Worm (Caenorhabditis elegans) whole organism, L4 larva: ENCODE measurements around the gene H41C03.1.

Experiments used
- F26F4.8 ChIP-seq: fragments of 200-800 bp; sonication (Bioruptor generic); conservative IDR thresholded peaks from 2 replicates; pipeline ENCODE4 v1.3.6; 2022; ENCODE audit warnings: missing genetic modification characterization, missing compliant biosample characterization
- F44E2.7 ChIP-seq: fragments of 200-800 bp; sonication (Bioruptor generic); IDR thresholded peaks from 2 replicates; pipeline ENCODE4 v2.1.2; 2022; ENCODE audit warnings: missing genetic modification characterization, missing compliant biosample characterization
- aha-1 ChIP-seq: fragments of 150-350 bp; peaks from one replicate; lab custom pipeline; 2014; ENCODE audit warnings: missing biosample characterization, missing genetic modification characterization
- arid-1 ChIP-seq: fragments of 200-800 bp; sonication (Bioruptor generic); conservative IDR thresholded peaks from 2 replicates; pipeline ENCODE4 v1.3.6; 2022; ENCODE audit warnings: missing genetic modification reagents, missing genetic modification characterization, missing compliant biosample characterization
- ceh-82 ChIP-seq: sonication (generic microtip); optimal IDR thresholded peaks from 2 replicates; lab custom pipeline; 2017; ENCODE audit warnings: missing biosample characterization, missing genetic modification characterization
- cey-2 ChIP-seq: sonication (generic microtip); optimal IDR thresholded peaks from 3 replicates; lab custom pipeline; 2017; ENCODE audit warnings: missing genetic modification characterization, mild to moderate bottlenecking, missing compliant biosample characterization, antibody characterized with exemption, borderline replicate concordance; ENCODE audit not compliant: insufficient read depth
- ctbp-1 ChIP-seq: fragments of 200-800 bp; sonication (Bioruptor generic); IDR thresholded peaks from 2 replicates; pipeline ENCODE4 v1.3.6; 2022; ENCODE audit warnings: missing genetic modification reagents, missing genetic modification characterization, missing compliant biosample characterization
- daf-16 ChIP-seq, 3 experiments: sonication (generic microtip); optimal IDR thresholded peaks; 2 replicates each; lab custom pipeline; 2016 to 2017; ENCODE audit warnings: missing genetic modification characterization in 3 of 3, missing genetic modification reagents in 3 of 3, mild to moderate bottlenecking in 2 of 3, missing compliant biosample characterization in 2 of 3, missing biosample characterization in 1 of 3, moderate library complexity in 1 of 3
- daf-19 ChIP-seq: fragments of 200-800 bp; sonication (Bioruptor generic); conservative IDR thresholded peaks from 2 replicates; pipeline ENCODE4 v1.3.6; 2022; ENCODE audit warnings: missing genetic modification characterization, missing compliant biosample characterization
- dmd-6 ChIP-seq: fragments of 200-800 bp; sonication (Bioruptor generic); IDR thresholded peaks from 2 replicates; pipeline ENCODE4 v1.3.6; 2022; ENCODE audit warnings: missing genetic modification reagents, missing genetic modification characterization, missing compliant biosample characterization
- dmd-8 ChIP-seq: fragments of 200-800 bp; sonication (Bioruptor generic); IDR thresholded peaks from 2 replicates; pipeline ENCODE4 v1.3.6; 2022; ENCODE audit warnings: missing genetic modification characterization, missing compliant biosample characterization
- dve-1 ChIP-seq: sonication (generic microtip); optimal IDR thresholded peaks from 2 replicates; lab custom pipeline; 2017; ENCODE audit warnings: antibody characterized with exemption, mild to moderate bottlenecking, missing genetic modification characterization, missing compliant biosample characterization; ENCODE audit not compliant: insufficient read depth
- egl-43 ChIP-seq: fragments of 200-800 bp; sonication (Bioruptor generic); IDR thresholded peaks from 2 replicates; pipeline ENCODE4 v1.3.6; 2022; ENCODE audit warnings: missing genetic modification reagents, missing genetic modification characterization, missing compliant biosample characterization
- fkh-10 ChIP-seq: fragments of 150-350 bp; optimal IDR thresholded peaks from 2 replicates; lab custom pipeline; 2014; ENCODE audit warnings: missing biosample characterization, missing genetic modification reagents, missing genetic modification characterization
- gei-8 ChIP-seq: fragments of 200-800 bp; sonication (Bioruptor generic); optimal IDR thresholded peaks from 2 replicates; lab custom pipeline; 2018; ENCODE audit warnings: mild to moderate bottlenecking, missing genetic modification characterization, missing compliant biosample characterization
- hlh-11 ChIP-seq: fragments of 200-800 bp; sonication (Bioruptor generic); optimal IDR thresholded peaks from 2 replicates; lab custom pipeline; 2018; ENCODE audit warnings: mild to moderate bottlenecking, missing genetic modification characterization, missing compliant biosample characterization
- lin-15B ChIP-seq: fragments of 150-350 bp; sonication (generic microtip); optimal IDR thresholded peaks from 3 replicates; lab custom pipeline; 2014; ENCODE audit warnings: missing biosample characterization, missing genetic modification characterization
- lsy-2 ChIP-seq, 2 experiments: fragments of 150-350 bp in 1 of 2; sonication (generic microtip) in 1 of 2; optimal IDR thresholded peaks; 2 replicates each; lab custom pipeline; 2014 to 2017; ENCODE audit warnings: missing biosample characterization in 2 of 2, missing genetic modification characterization in 2 of 2
- madf-5 ChIP-seq, 2 experiments: fragments of 200-800 bp; sonication (Bioruptor generic); IDR thresholded peaks; 2 replicates each; pipeline ENCODE4 v1.3.6; 2022; ENCODE audit warnings: missing compliant biosample characterization in 2 of 2, missing genetic modification characterization in 2 of 2
- mdl-1 ChIP-seq, 2 experiments: fragments of 150-350 bp in 1 of 2; sonication (generic microtip) in 1 of 2; optimal IDR thresholded peaks; 2 replicates each; lab custom pipeline; 2014 to 2017; ENCODE audit warnings: missing biosample characterization in 2 of 2, missing genetic modification characterization in 2 of 2
- mep-1 ChIP-seq: fragments of 150-350 bp; sonication (generic microtip); optimal IDR thresholded peaks from 3 replicates; lab custom pipeline; 2014; ENCODE audit warnings: missing biosample characterization, missing genetic modification characterization
- mes-2 ChIP-seq: sonication (generic microtip); optimal IDR thresholded peaks from 2 replicates; lab custom pipeline; 2016; ENCODE audit warnings: missing genotype, mild to moderate bottlenecking, missing genetic modification characterization, missing compliant biosample characterization; ENCODE audit not compliant: poor library complexity, severe bottlenecking
- mxl-3 ChIP-seq: fragments of 200-800 bp; sonication (Bioruptor generic); optimal IDR thresholded peaks from 2 replicates; lab custom pipeline; 2018; ENCODE audit warnings: mild to moderate bottlenecking, missing genetic modification characterization, missing compliant biosample characterization
- nhr-102 ChIP-seq: sonication (generic microtip); optimal IDR thresholded peaks from 2 replicates; lab custom pipeline; 2016; ENCODE audit warnings: mild to moderate bottlenecking, missing genetic modification characterization, moderate library complexity, missing compliant biosample characterization
- nhr-111 ChIP-seq: fragments of 200-800 bp; sonication (Bioruptor generic); optimal IDR thresholded peaks from 2 replicates; lab custom pipeline; 2018; ENCODE audit warnings: mild to moderate bottlenecking, missing genetic modification characterization, missing compliant biosample characterization
- nhr-28 ChIP-seq: fragments of 150-350 bp; optimal IDR thresholded peaks from 2 replicates; lab custom pipeline; 2014; ENCODE audit warnings: missing biosample characterization, missing genetic modification characterization
- nhr-6 ChIP-seq: fragments of 150-350 bp; optimal IDR thresholded peaks from 2 replicates; lab custom pipeline; 2014; ENCODE audit warnings: missing biosample characterization, missing genetic modification characterization
- nhr-77 ChIP-seq: fragments of 150-350 bp; optimal IDR thresholded peaks from 2 replicates; lab custom pipeline; 2014; ENCODE audit warnings: missing biosample characterization, missing genetic modification characterization
- sdz-12 ChIP-seq: fragments of 200-800 bp; sonication (Bioruptor generic); optimal IDR thresholded peaks from 2 replicates; lab custom pipeline; 2018; ENCODE audit warnings: mild to moderate bottlenecking, missing genetic modification characterization, missing compliant biosample characterization
- set-16 ChIP-seq: fragments of 200-800 bp; sonication (Bioruptor generic); IDR thresholded peaks from 2 replicates; pipeline ENCODE4 v1.3.6; 2022; ENCODE audit warnings: missing genetic modification reagents, missing genetic modification characterization, missing compliant biosample characterization
- snpc-1.2 ChIP-seq: fragments of 200-800 bp; sonication (Bioruptor generic); IDR thresholded peaks from 2 replicates; pipeline ENCODE4 v1.3.6; 2022; ENCODE audit warnings: missing genetic modification reagents, missing genetic modification characterization, missing compliant biosample characterization
- tag-97 ChIP-seq: fragments of 200-800 bp; sonication (Bioruptor generic); IDR thresholded peaks from 2 replicates; pipeline ENCODE4 v1.3.6; 2022; ENCODE audit warnings: missing genetic modification characterization, missing compliant biosample characterization
- unc-39 ChIP-seq: sonication (generic microtip); optimal IDR thresholded peaks from 2 replicates; lab custom pipeline; 2017; ENCODE audit warnings: missing biosample characterization, missing genetic modification characterization
- unc-62 ChIP-seq, 3 experiments: fragments of 150-350 bp in 1 of 3; sonication (generic microtip); optimal IDR thresholded peaks in 2 of 3; peaks in 1 of 3; 1 replicate in 1 of 3; 2 replicates in 2 of 3; lab custom pipeline; 2014 to 2017; ENCODE audit warnings: missing biosample characterization in 3 of 3, missing genetic modification characterization in 3 of 3, missing genetic modification reagents in 3 of 3, missing genotype in 1 of 3
- zfp-3 ChIP-seq: fragments of 200-800 bp; sonication (Bioruptor generic); conservative IDR thresholded peaks from 2 replicates; pipeline ENCODE4 v1.3.6; 2022; ENCODE audit warnings: missing genetic modification reagents, missing genetic modification characterization, missing compliant biosample characterization
- zip-11 ChIP-seq: fragments of 200-800 bp; sonication (Bioruptor generic); IDR thresholded peaks from 2 replicates; pipeline ENCODE4 v1.3.6; 2022; ENCODE audit warnings: missing genetic modification characterization, missing compliant biosample characterization
- ztf-7 ChIP-seq: fragments of 150-350 bp; optimal IDR thresholded peaks from 2 replicates; lab custom pipeline; 2014; ENCODE audit warnings: missing biosample characterization, missing genetic modification characterization

The H41C03.1 gene

DNA sequence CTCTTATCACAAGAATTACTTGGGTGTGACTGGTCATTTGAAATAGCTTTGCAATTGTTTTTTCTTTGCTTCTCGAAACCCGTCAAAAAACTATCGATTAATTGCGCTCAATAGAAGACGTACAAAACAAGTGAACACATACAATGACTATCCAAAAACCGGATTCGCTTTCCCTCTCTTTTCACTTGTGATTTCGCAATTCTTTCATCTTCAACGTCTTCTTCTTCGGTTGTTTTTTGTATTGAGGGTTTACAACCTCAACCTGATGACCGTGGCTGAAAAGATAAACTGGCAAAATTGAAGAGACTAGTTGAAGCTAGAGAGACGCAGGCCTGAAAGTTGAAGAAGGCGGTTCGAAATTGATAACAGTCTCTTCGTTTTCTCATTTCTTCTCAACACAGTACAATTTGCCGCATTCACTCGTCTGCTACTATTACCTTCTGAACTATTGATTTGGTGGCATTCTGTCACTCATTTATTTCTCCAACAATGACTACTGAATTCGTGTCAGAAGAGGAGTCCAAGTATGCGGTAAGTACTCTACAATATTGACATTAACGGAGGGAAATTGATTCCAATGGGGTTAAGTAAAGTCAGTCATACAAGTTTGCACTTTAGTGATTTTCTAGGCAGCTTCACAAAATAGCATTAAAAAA, 31.9 kb downstream of the H41C03.1 start (continued):
- no peak for TF ChIP-seq ceh-82 (tag; lab: Kevin White, UChicago)
- TF ChIP-seq dve-1 (tag; lab: Kevin White, UChicago): peak; percentile 71
- peak; percentile 30 for TF ChIP-seq mes-2 (tag; lab: Kevin White, UChicago)
- peak; percentile 36; the same call in 1 of the 2 replicates for TF ChIP-seq dmd-6 (GFP tag; lab: Robert Waterston, UW)
- peak; percentile 81 for TF ChIP-seq nhr-28 (tag; lab: Kevin White, UChicago)
- no peak for TF ChIP-seq daf-16 (GFP tag; optimal IDR thresholded peaks at IDR 0.05; lab: Kevin White, UChicago)
- TF ChIP-seq daf-16 (tag; optimal IDR thresholded peaks at IDR 0.05; lab: Kevin White, UChicago): peak; percentile 36
- peak; percentile 21 to 32 for TF ChIP-seq lsy-2 (tag; optimal IDR thresholded peaks at IDR 0.05; lab: Kevin White, UChicago)
- TF ChIP-seq mdl-1 (tag; optimal IDR thresholded peaks at IDR 0.05; lab: Kevin White, UChicago): peak in 1 of 2 experiments; percentile 25
- no peak for TF ChIP-seq ztf-7 (tag; lab: Kevin White, UChicago)
- peak; percentile 48 for TF ChIP-seq mxl-3 (GFP tag; lab: Kevin White, UChicago)
- peak; percentile 66 for TF ChIP-seq cey-2 (tag; lab: Kevin White, UChicago)
- TF ChIP-seq nhr-102 (tag; lab: Kevin White, UChicago): peak; percentile 4
- peak; percentile 52 for TF ChIP-seq nhr-6 (tag; lab: Kevin White, UChicago)
- TF ChIP-seq nhr-111 (GFP tag; lab: Kevin White, UChicago): no peak
- peak; percentile 70 for TF ChIP-seq aha-1
- TF ChIP-seq nhr-77 (tag; lab: Kevin White, UChicago): peak; percentile 10

DNA sequence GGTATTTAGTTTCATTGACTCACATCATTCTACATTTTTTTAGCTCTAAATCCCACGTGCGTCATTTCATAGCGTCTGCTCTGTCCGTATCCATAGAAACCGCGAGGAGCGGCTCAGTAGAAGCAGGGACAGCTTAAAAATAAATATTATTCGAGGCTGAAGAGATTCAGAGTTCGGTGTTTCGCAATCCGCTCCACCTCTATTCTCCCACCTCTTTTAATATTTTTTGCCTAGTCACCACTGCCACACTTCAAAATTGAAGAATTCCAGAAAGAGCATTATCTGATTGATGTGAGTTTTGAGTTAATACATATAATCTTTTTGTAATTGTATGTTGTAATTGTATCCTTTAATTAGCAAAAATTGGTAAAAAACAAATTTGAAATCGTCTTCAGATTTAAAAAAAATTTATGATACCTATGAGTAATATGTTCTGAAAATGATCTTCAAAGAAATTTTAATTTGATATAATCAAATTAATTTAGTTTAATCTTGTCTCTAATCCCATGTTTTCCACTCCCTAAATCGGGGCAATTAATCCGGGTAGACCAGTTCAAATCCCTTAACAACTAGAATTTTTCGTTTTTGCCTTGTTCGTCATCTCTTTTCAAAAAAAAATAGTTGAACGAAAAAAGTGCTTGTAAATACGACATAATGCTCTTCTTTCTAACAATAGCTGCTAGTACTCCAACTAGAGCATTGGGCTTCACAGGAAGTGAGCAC, 35.4 kb downstream of the H41C03.1 start:
- TF ChIP-seq mep-1 (tag; lab: Kevin White, UChicago): no peak
- TF ChIP-seq egl-43 (GFP tag; lab: Robert Waterston, UW): 0 out of 2 replicates have a peak, but pooled peaks have one; percentile 24
- no peak for TF ChIP-seq hlh-11 (tag; lab: Kevin White, UChicago)
- TF ChIP-seq tag-97 (GFP tag; lab: Robert Waterston, UW): no peak
- no peak for TF ChIP-seq set-16 (GFP tag; lab: Robert Waterston, UW)

DNA sequence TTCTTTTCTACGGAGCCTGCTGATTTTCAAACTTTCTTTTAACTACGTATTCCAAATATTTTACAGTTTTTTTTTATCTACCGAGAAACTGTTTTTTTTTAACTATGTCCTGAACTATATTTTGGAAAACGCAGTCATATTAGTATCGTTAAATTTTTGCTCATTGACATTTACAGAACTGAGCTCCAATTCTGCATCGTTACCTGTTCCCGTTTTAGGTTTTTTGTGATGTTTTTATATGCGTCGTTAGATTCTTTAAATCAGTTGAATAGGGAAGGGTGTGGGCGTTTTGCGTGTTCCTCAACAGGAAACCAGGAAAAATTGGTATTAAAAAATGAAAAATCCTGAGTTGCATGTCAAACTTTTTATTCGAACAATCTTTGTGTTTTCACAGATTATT, 38.6 kb downstream of the H41C03.1 start:
- peak; percentile 82; the same call in 1 of the 2 replicates for TF ChIP-seq zfp-3
- no peak for TF ChIP-seq ceh-82 (tag; lab: Kevin White, UChicago)
- TF ChIP-seq unc-62 (GFP tag; optimal IDR thresholded peaks at IDR 0.05 in 1 of 2; lab: Kevin White, UChicago): peak in 1 of 2 experiments; percentile 85
- TF ChIP-seq unc-62 (tag; optimal IDR thresholded peaks at IDR 0.05; lab: Kevin White, UChicago): no peak

DNA sequence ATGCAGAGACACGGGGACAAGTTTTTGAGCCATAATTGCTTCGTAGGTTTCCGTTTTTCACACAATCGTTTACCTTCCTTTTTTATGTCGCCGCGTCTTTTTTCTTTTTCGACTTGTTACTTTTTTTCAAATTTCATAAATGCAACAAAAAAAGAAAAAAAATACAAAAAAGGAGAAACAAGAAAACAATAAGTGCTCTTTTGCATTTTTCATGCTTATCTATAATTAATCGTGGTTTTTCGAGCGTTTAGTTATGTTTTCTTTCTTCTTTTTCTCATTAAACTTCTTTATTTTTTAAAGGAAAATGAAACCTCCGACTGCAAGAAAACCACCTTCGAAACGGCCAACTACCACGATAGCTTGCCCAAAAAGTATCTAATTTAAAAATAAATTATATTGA, 41.6 kb downstream of the H41C03.1 start, which contains the start of gene F59G1.4:
Gene F59G1.4 (plus strand): TSS at position 301 of the 400 bp plus-strand sequence.
- no peak for TF ChIP-seq mxl-3 (GFP tag; lab: Kevin White, UChicago)
- no peak for TF ChIP-seq daf-16 (GFP tag; optimal IDR thresholded peaks at IDR 0.05; lab: Kevin White, UChicago)
- TF ChIP-seq daf-16 (tag; optimal IDR thresholded peaks at IDR 0.05; lab: Kevin White, UChicago): no peak
- TF ChIP-seq dmd-8 (GFP tag; lab: Robert Waterston, UW): no peak
- TF ChIP-seq arid-1 (GFP tag; lab: Robert Waterston, UW): no peak
- TF ChIP-seq lin-15B (tag; lab: Kevin White, UChicago): no peak
- TF ChIP-seq nhr-6 (tag; lab: Kevin White, UChicago): no peak
- no peak for TF ChIP-seq fkh-10 (GFP tag; lab: Kevin White, UChicago)
- TF ChIP-seq unc-39 (tag; lab: Kevin White, UChicago): no peak
- no peak for TF ChIP-seq zip-11
- no peak for TF ChIP-seq tag-97 (GFP tag; lab: Robert Waterston, UW)
- TF ChIP-seq dve-1 (tag; lab: Kevin White, UChicago): no peak
- TF ChIP-seq F26F4.8 (GFP tag; lab: Robert Waterston, UW): no peak
- no peak for TF ChIP-seq snpc-1.2
- TF ChIP-seq ctbp-1 (GFP tag; lab: Robert Waterston, UW): no peak
- no peak for TF ChIP-seq sdz-12
- no peak for TF ChIP-seq madf-5 (GFP tag; IDR thresholded peaks at IDR 0.05; lab: Robert Waterston, UW)
- no peak for TF ChIP-seq daf-19 (GFP tag; lab: Robert Waterston, UW)
- no peak for TF ChIP-seq gei-8 (GFP tag; lab: Kevin White, UChicago)
- TF ChIP-seq aha-1: no peak
- TF ChIP-seq F44E2.7: no peak
